Fruit fly (Drosophila melanogaster) whole organism, embryonic: ENCODE measurements around the gene CG32488.

Source experiments
- Abd-B ChIP-seq: fragments of 200-800 bp; sonication (Bioruptor generic); optimal IDR thresholded peaks from 2 replicates; lab custom pipeline; 2018; ENCODE audit warnings: missing biosample characterization, mild to moderate bottlenecking, missing genetic modification characterization, moderate library complexity
- Atf-2 ChIP-seq: fragments of 200-800 bp; sonication (Bioruptor generic); optimal IDR thresholded peaks from 2 replicates; lab custom pipeline; 2016; ENCODE audit warnings: missing biosample characterization, missing genetic modification characterization
- CG10274 ChIP-seq: fragments of 200-800 bp; sonication (Bioruptor generic); optimal IDR thresholded peaks from 3 replicates; lab custom pipeline; 2017; ENCODE audit warnings: missing biosample characterization, mild to moderate bottlenecking, missing genetic modification characterization
- CG11085 ChIP-seq: fragments of 200-800 bp; sonication (Bioruptor generic); IDR thresholded peaks from 2 replicates; pipeline ENCODE4 v1.3.6; 2022; ENCODE audit warnings: missing biosample characterization, missing genetic modification characterization
- CG12744 ChIP-seq: fragments of 200-800 bp; sonication (Bioruptor generic); optimal IDR thresholded peaks from 2 replicates; lab custom pipeline; 2016; ENCODE audit warnings: missing biosample characterization, missing genetic modification characterization
- CG12769 ChIP-seq: fragments of 200-800 bp; sonication (Bioruptor generic); optimal IDR thresholded peaks from 2 replicates; lab custom pipeline; 2019; ENCODE audit warnings: missing biosample characterization, mild to moderate bottlenecking, missing genetic modification characterization, moderate library complexity
- CG12942 ChIP-seq: fragments of 200-800 bp; sonication (Bioruptor generic); optimal IDR thresholded peaks from 3 replicates; lab custom pipeline; 2016; ENCODE audit warnings: missing biosample characterization, missing genetic modification characterization
- CG16863 ChIP-seq: fragments of 200-800 bp; sonication (Bioruptor generic); optimal IDR thresholded peaks from 3 replicates; lab custom pipeline; 2016; ENCODE audit warnings: missing biosample characterization, missing genetic modification characterization
- CG17359 ChIP-seq: fragments of 200-800 bp; sonication (Bioruptor generic); optimal IDR thresholded peaks from 3 replicates; lab custom pipeline; 2018; ENCODE audit warnings: missing biosample characterization, mild to moderate bottlenecking, missing genetic modification characterization, moderate library complexity
- CG17361 ChIP-seq: fragments of 200-800 bp; sonication (Bioruptor generic); IDR thresholded peaks from 3 replicates; pipeline ENCODE4 v1.3.6; 2022; ENCODE audit warnings: missing biosample characterization, missing genetic modification characterization
- CG17802 ChIP-seq: fragments of 200-800 bp; sonication (Bioruptor generic); optimal IDR thresholded peaks from 2 replicates; lab custom pipeline; 2018; ENCODE audit warnings: missing biosample characterization, mild to moderate bottlenecking, missing genetic modification characterization, moderate library complexity
- CG1792 ChIP-seq: fragments of 200-800 bp; sonication (Bioruptor generic); optimal IDR thresholded peaks from 2 replicates; lab custom pipeline; 2016; ENCODE audit warnings: missing biosample characterization, missing genetic modification characterization
- CG2120 ChIP-seq: fragments of 200-800 bp; sonication (Bioruptor generic); optimal IDR thresholded peaks from 3 replicates; lab custom pipeline; 2016; ENCODE audit warnings: missing biosample characterization, missing genetic modification characterization
- CG2202 ChIP-seq: fragments of 200-800 bp; sonication (Bioruptor generic); optimal IDR thresholded peaks from 2 replicates; lab custom pipeline; 2018; ENCODE audit warnings: missing biosample characterization, mild to moderate bottlenecking, missing genetic modification characterization
- CG2712 ChIP-seq: fragments of 200-800 bp; optimal IDR thresholded peaks from 3 replicates; lab custom pipeline; 2019; ENCODE audit warnings: missing biosample characterization, mild to moderate bottlenecking, missing genetic modification characterization, moderate library complexity
- CG30431 ChIP-seq: fragments of 200-800 bp; sonication (Bioruptor generic); optimal IDR thresholded peaks from 2 replicates; lab custom pipeline; 2017; ENCODE audit warnings: missing biosample characterization, missing genetic modification characterization
- CG3838 ChIP-seq: fragments of 200-800 bp; sonication (Bioruptor generic); optimal IDR thresholded peaks from 3 replicates; lab custom pipeline; 2016; ENCODE audit warnings: missing biosample characterization, missing genetic modification characterization
- CG43689 ChIP-seq: fragments of 200-800 bp; sonication (Bioruptor generic); IDR thresholded peaks from 2 replicates; pipeline ENCODE4 v1.3.6; 2022; ENCODE audit warnings: missing biosample characterization, missing genetic modification characterization
- CG6854 ChIP-seq: fragments of 200-800 bp; sonication (Bioruptor generic); optimal IDR thresholded peaks from 3 replicates; lab custom pipeline; 2017; ENCODE audit warnings: missing biosample characterization, mild to moderate bottlenecking, missing genetic modification characterization
- CG8478 ChIP-seq: fragments of >200 bp; optimal IDR thresholded peaks from 2 replicates; lab custom pipeline; 2018
- CG9727 ChIP-seq: fragments of 200-800 bp; sonication (Bioruptor generic); optimal IDR thresholded peaks from 3 replicates; lab custom pipeline; 2017; ENCODE audit warnings: missing biosample characterization, mild to moderate bottlenecking, missing genetic modification characterization
- CG9876 ChIP-seq: fragments of 200-800 bp; sonication (Bioruptor generic); optimal IDR thresholded peaks from 2 replicates; lab custom pipeline; 2016; ENCODE audit warnings: missing biosample characterization, missing genetic modification characterization
- CHES-1-like ChIP-seq: fragments of 200-800 bp; sonication (Bioruptor generic); optimal IDR thresholded peaks from 2 replicates; lab custom pipeline; 2016; ENCODE audit warnings: missing biosample characterization, missing genetic modification characterization
- CTCF ChIP-seq: fragments of 200-800 bp; sonication (Bioruptor generic); optimal IDR thresholded peaks from 2 replicates; lab custom pipeline; 2017; ENCODE audit warnings: missing biosample characterization, mild to moderate bottlenecking, missing genetic modification characterization, moderate library complexity
- D ChIP-seq, 2 experiments: fragments of 200-800 bp in 1 of 2; fragments of >200 bp in 1 of 2; sonication (Bioruptor generic) in 1 of 2; optimal IDR thresholded peaks; 2 replicates in 1 of 2; 3 replicates in 1 of 2; lab custom pipeline; 2017; ENCODE audit warnings: mild to moderate bottlenecking in 1 of 2, missing biosample characterization in 1 of 2, missing genetic modification characterization in 1 of 2, missing genetic modification reagents in 1 of 2
- Dbx ChIP-seq: fragments of 200-800 bp; sonication (Bioruptor generic); IDR thresholded peaks from 3 replicates; pipeline ENCODE4 v1.3.6; 2022; ENCODE audit warnings: missing biosample characterization, missing genetic modification characterization
- Dip3 ChIP-seq: fragments of 200-800 bp; sonication (Bioruptor generic); optimal IDR thresholded peaks from 3 replicates; lab custom pipeline; 2016; ENCODE audit warnings: missing biosample characterization, missing genetic modification characterization
- Neu2 ChIP-seq: fragments of 200-800 bp; sonication (Bioruptor generic); optimal IDR thresholded peaks from 3 replicates; lab custom pipeline; 2016; ENCODE audit warnings: missing biosample characterization, missing genetic modification characterization, borderline replicate concordance
- NfI ChIP-seq: fragments of 200-800 bp; sonication (Bioruptor generic); optimal IDR thresholded peaks from 3 replicates; lab custom pipeline; 2018; ENCODE audit warnings: missing biosample characterization, mild to moderate bottlenecking, missing genetic modification characterization, moderate library complexity
- Sox100B ChIP-seq: fragments of 200-800 bp; sonication (Bioruptor generic); optimal IDR thresholded peaks from 3 replicates; lab custom pipeline; 2018; ENCODE audit warnings: missing biosample characterization, mild to moderate bottlenecking, missing genetic modification characterization
- bigmax ChIP-seq: fragments of 200-800 bp; sonication (Bioruptor generic); optimal IDR thresholded peaks from 2 replicates; lab custom pipeline; 2018; ENCODE audit warnings: missing biosample characterization, mild to moderate bottlenecking, missing genetic modification characterization
- chif ChIP-seq, 2 experiments: fragments of 200-800 bp; sonication (Bioruptor generic); optimal IDR thresholded peaks; 3 replicates each; lab custom pipeline; 2016; ENCODE audit warnings: missing biosample characterization in 2 of 2, missing genetic modification characterization in 2 of 2
- danr ChIP-seq: fragments of 200-800 bp; sonication (Bioruptor generic); IDR thresholded peaks from 2 replicates; pipeline ENCODE4 v1.3.6; 2022; ENCODE audit warnings: missing biosample characterization, missing genetic modification characterization
- dati ChIP-seq: fragments of 200-800 bp; sonication (Bioruptor generic); IDR thresholded peaks from 2 replicates; pipeline ENCODE4 v1.3.6; 2022; ENCODE audit warnings: missing biosample characterization, missing genetic modification characterization
- dmrt99B ChIP-seq: fragments of 200-800 bp; sonication (Bioruptor generic); optimal IDR thresholded peaks from 2 replicates; lab custom pipeline; 2018; ENCODE audit warnings: missing biosample characterization, mild to moderate bottlenecking, missing genetic modification characterization, moderate library complexity
- eve ChIP-seq, 2 experiments: fragments of >200 bp; optimal IDR thresholded peaks; 2 replicates each; lab custom pipeline; 2017; ENCODE audit warnings: missing biosample characterization in 2 of 2, missing genetic modification characterization in 2 of 2
- ewg ChIP-seq: fragments of 200-800 bp; sonication (Bioruptor generic); optimal IDR thresholded peaks from 3 replicates; lab custom pipeline; 2017; ENCODE audit warnings: mild to moderate bottlenecking, missing biosample characterization, missing genetic modification reagents, missing genetic modification characterization
- hb ChIP-seq: fragments of 200-800 bp; sonication (Bioruptor generic); IDR thresholded peaks from 3 replicates; pipeline ENCODE4 v1.3.6; 2022; ENCODE audit warnings: missing biosample characterization, missing genetic modification characterization; ENCODE audit not compliant: partially characterized antibody
- her ChIP-seq: fragments of 200-800 bp; sonication (Bioruptor generic); optimal IDR thresholded peaks from 2 replicates; lab custom pipeline; 2016; ENCODE audit warnings: missing biosample characterization, missing genetic modification characterization
- ken ChIP-seq: fragments of 200-800 bp; sonication (Bioruptor generic); IDR thresholded peaks from 3 replicates; pipeline ENCODE4 v1.3.6; 2022; ENCODE audit warnings: missing biosample characterization, missing genetic modification characterization
- lab ChIP-seq: fragments of 200-800 bp; sonication (Bioruptor generic); optimal IDR thresholded peaks from 3 replicates; lab custom pipeline; 2017; ENCODE audit warnings: missing biosample characterization, missing genetic modification characterization, mild to moderate bottlenecking, moderate library complexity, missing genetic modification reagents
- lilli ChIP-seq: fragments of 200-800 bp; sonication (Bioruptor generic); optimal IDR thresholded peaks from 3 replicates; lab custom pipeline; 2016; ENCODE audit warnings: missing biosample characterization, missing genetic modification characterization
- maf-S ChIP-seq: fragments of 200-800 bp; sonication (Bioruptor generic); optimal IDR thresholded peaks from 2 replicates; lab custom pipeline; 2016; ENCODE audit warnings: missing biosample characterization, missing genetic modification characterization
- psq ChIP-seq: fragments of 200-800 bp; sonication (Bioruptor generic); optimal IDR thresholded peaks from 2 replicates; lab custom pipeline; 2017; ENCODE audit warnings: missing biosample characterization, missing genetic modification characterization
- slbo ChIP-seq: fragments of 200-800 bp; sonication (Bioruptor generic); IDR thresholded peaks from 2 replicates; pipeline ENCODE4 v1.3.6; 2022; ENCODE audit warnings: missing biosample characterization, missing genetic modification characterization
- stc ChIP-seq: fragments of 200-800 bp; sonication (Bioruptor generic); IDR thresholded peaks from 2 replicates; pipeline ENCODE4 v1.3.6; 2022; ENCODE audit warnings: missing biosample characterization, missing genetic modification characterization
- unc-4 ChIP-seq: fragments of 200-800 bp; sonication (Bioruptor generic); IDR thresholded peaks from 2 replicates; pipeline ENCODE4 v1.3.6; 2022; ENCODE audit warnings: missing biosample characterization, missing genetic modification characterization; ENCODE audit not compliant: partially characterized antibody
- vfl ChIP-seq: fragments of 200-800 bp; sonication (Bioruptor generic); optimal IDR thresholded peaks from 2 replicates; lab custom pipeline; 2016; ENCODE audit warnings: missing biosample characterization, missing genetic modification characterization
- zen ChIP-seq: fragments of 200-800 bp; sonication (Bioruptor generic); optimal IDR thresholded peaks from 3 replicates; lab custom pipeline; 2018; ENCODE audit warnings: missing biosample characterization, mild to moderate bottlenecking, missing genetic modification characterization, moderate library complexity

Gene CG32488

dm6 chr3L:3035769-3036583 is 20.1 kb upstream of the CG32488 start (continued):
- peak; percentile 51 for TF ChIP-seq CG17802 (tag; lab: Kevin White, UChicago)
- TF ChIP-seq CG2712 (tag; lab: Kevin White, UChicago) = peak; percentile 88
- no peak for TF ChIP-seq bigmax (GFP tag; lab: Kevin White, UChicago)
- TF ChIP-seq CG8478 = no peak
- peak; percentile 78 for TF ChIP-seq NfI
- peak; percentile 44 for TF ChIP-seq her (GFP tag; lab: Kevin White, UChicago)
- TF ChIP-seq psq (GFP tag; lab: Kevin White, UChicago) = peak; percentile 28
- TF ChIP-seq chif (GFP tag; optimal IDR thresholded peaks at IDR 0.05; lab: Kevin White, UChicago) = peak; percentile 75 to 79
- peak; percentile 44 for TF ChIP-seq CG12744 (GFP tag; lab: Kevin White, UChicago)
- TF ChIP-seq CG6854 (GFP tag; lab: Kevin White, UChicago) = peak; percentile 87
- peak; percentile 51; the same call in 1 of the 2 replicates for TF ChIP-seq danr (GFP tag; lab: Robert Waterston, UW)
- peak; percentile 73 for TF ChIP-seq CG12769
- peak; percentile 37; the same call in 1 of the 2 replicates for TF ChIP-seq CG43689
- peak; percentile 62 for TF ChIP-seq CG16863 (GFP tag; lab: Kevin White, UChicago)
- peak; percentile 76 for TF ChIP-seq CG2202 (tag; lab: Kevin White, UChicago)
- peak; percentile 33 for TF ChIP-seq CG9876 (GFP tag; lab: Kevin White, UChicago)
- TF ChIP-seq maf-S (GFP tag; lab: Kevin White, UChicago) = peak; percentile 13
- peak; percentile 77 for TF ChIP-seq slbo (GFP tag; lab: Robert Waterston, UW)
- no peak for TF ChIP-seq hb
- TF ChIP-seq ewg (GFP tag; lab: Kevin White, UChicago) = peak; percentile 58
- TF ChIP-seq D (optimal IDR thresholded peaks at IDR 0.05; lab: Kevin White, UChicago) = no peak
- TF ChIP-seq D (GFP tag; optimal IDR thresholded peaks at IDR 0.05; lab: Kevin White, UChicago) = peak; percentile 81
- TF ChIP-seq CG3838 (GFP tag; lab: Kevin White, UChicago) = peak; percentile 40
- TF ChIP-seq lab (GFP tag; lab: Kevin White, UChicago) = peak; percentile 92
- peak; percentile 90 for TF ChIP-seq CG17361 (GFP tag; lab: Robert Waterston, UW)
- TF ChIP-seq CG10274 (GFP tag; lab: Kevin White, UChicago) = peak; percentile 62
- TF ChIP-seq CG1792 = peak; percentile 54
- TF ChIP-seq lilli (GFP tag; lab: Kevin White, UChicago) = peak; percentile 84
- peak; percentile 94 for TF ChIP-seq CG9727 (GFP tag; lab: Kevin White, UChicago)
- peak; percentile 69; the same call in 1 of the 2 replicates for TF ChIP-seq stc (GFP tag; lab: Robert Waterston, UW)
- TF ChIP-seq dmrt99B = peak; percentile 87
- peak; percentile 83 for TF ChIP-seq zen
- TF ChIP-seq Atf-2 (GFP tag; lab: Kevin White, UChicago) = peak; percentile 27
- TF ChIP-seq eve (GFP tag; optimal IDR thresholded peaks at IDR 0.05; lab: Kevin White, UChicago) = peak in 1 of 2 experiments; percentile 9
- TF ChIP-seq unc-4 (GFP tag; lab: Robert Waterston, UW) = no peak
- peak; percentile 58 for TF ChIP-seq CG30431 (GFP tag; lab: Kevin White, UChicago)
- TF ChIP-seq vfl (GFP tag; lab: Kevin White, UChicago) = peak; percentile 41
- TF ChIP-seq Sox100B (GFP tag; lab: Kevin White, UChicago) = peak; percentile 88
- TF ChIP-seq CG11085 (GFP tag; lab: Robert Waterston, UW) = no peak
- TF ChIP-seq Neu2 = no peak
- peak; percentile 61 for TF ChIP-seq Abd-B (GFP tag; lab: Kevin White, UChicago)
- TF ChIP-seq Dip3 (GFP tag; lab: Kevin White, UChicago) = peak; percentile 68
- peak; percentile 65 for TF ChIP-seq CHES-1-like (GFP tag; lab: Kevin White, UChicago)
- TF ChIP-seq CG2120 (GFP tag; lab: Kevin White, UChicago) = peak; percentile 85
- peak; percentile 41; the same call in 2 of the 3 replicates for TF ChIP-seq ken (GFP tag; lab: Robert Waterston, UW)
- peak; percentile 82 for TF ChIP-seq CG17359 (tag; lab: Kevin White, UChicago)
- TF ChIP-seq CG12942 (GFP tag; lab: Kevin White, UChicago) = peak; percentile 48
- no peak for TF ChIP-seq dati
- TF ChIP-seq CTCF (GFP tag; lab: Kevin White, UChicago) = peak; percentile 27
- peak; percentile 72 for TF ChIP-seq Dbx (GFP tag; lab: Robert Waterston, UW)
